Worm (Caenorhabditis elegans) whole organism, L4/young adult: ENCODE measurements around the gene F17E9.3.
"Not testable (repeated sequence)": the region's sequence is repeated elsewhere in the genome, so short reads cannot be mapped to it uniquely, and the experiment has no call there.

Experiments
- W03F9.2 ChIP-seq: fragments of 150-350 bp; optimal IDR thresholded peaks from 2 replicates; lab custom pipeline; 2014; ENCODE audit warnings: missing biosample characterization, missing genetic modification characterization
- dao-5 ChIP-seq: sonication (generic microtip); optimal IDR thresholded peaks from 2 replicates; lab custom pipeline; 2016; ENCODE audit warnings: missing genotype, missing genetic modification characterization, moderate library complexity, missing compliant biosample characterization
- him-1 ChIP-seq: sonication (generic microtip); optimal IDR thresholded peaks from 2 replicates; lab custom pipeline; 2016; ENCODE audit warnings: missing genotype, missing genetic modification reagents, missing genetic modification characterization, missing compliant biosample characterization

The F17E9.3 gene

DNA sequence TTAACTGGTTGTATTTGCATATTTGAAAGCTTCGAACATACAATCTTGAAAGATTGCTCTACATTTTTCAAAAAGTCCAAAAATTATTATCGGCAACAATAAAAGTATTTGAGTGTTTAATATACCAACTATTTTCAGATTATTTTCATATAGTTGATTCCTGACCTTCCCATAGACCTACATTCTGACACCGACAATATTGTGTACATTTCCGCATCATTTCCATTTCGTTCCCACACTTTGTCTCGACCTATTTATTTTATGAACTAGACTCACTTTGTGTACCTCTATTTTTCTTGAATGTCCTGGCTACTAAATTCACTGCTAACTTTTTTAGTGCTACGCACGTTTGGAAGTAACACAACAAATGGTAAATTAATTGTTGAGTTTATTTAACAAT, 12.3 kb upstream of the F17E9.3 start, which contains the start of gene lgc-5:
lgc-5 (plus strand) TSS at position 301 of the 400 bp plus-strand sequence.
- TF ChIP-seq dao-5 (tag; lab: Kevin White, UChicago) (no peak), W03F9.2 (tag; lab: Kevin White, UChicago) (no peak), him-1 (no peak)

DNA sequence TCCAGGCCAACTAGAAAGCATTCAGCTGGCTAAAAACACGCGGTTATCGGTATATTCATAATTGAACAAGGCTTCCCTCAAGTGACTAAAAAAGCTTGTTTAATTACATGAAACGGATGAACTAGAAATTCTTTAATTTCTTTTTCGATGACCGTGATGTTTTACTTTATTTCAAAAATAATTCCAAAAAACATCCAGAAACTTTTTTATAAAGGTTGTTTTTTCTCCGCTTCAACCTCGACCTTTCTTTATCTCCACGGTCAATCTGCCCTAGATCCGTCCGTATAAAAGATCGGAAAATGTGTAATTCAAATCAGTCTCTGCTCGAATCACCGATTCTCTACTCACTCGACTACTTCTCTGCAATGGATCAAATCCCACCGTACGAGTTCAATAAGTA, 9.2 kb upstream of the F17E9.3 start, which contains the start of gene F17E9.5:
F17E9.5 (plus strand) TSS at position 301 of the 400 bp plus-strand sequence.
- TF ChIP-seq him-1 (no peak), dao-5 (tag; lab: Kevin White, UChicago) (no peak), W03F9.2 (tag; lab: Kevin White, UChicago) (no peak)

ce11 chrIV:8347051-8347450, 7.6 kb upstream of the F17E9.3 start, which contains the start of the genes F17E9.18 and F17E9.15:
TSS of gene F17E9.18 (minus strand) at chrIV:8347151.
TSS of gene F17E9.15 (plus strand) at chrIV:8347418.
- TF ChIP-seq W03F9.2 (tag; lab: Kevin White, UChicago) (no peak), him-1 (no peak), dao-5 (tag; lab: Kevin White, UChicago) (no peak)

DNA sequence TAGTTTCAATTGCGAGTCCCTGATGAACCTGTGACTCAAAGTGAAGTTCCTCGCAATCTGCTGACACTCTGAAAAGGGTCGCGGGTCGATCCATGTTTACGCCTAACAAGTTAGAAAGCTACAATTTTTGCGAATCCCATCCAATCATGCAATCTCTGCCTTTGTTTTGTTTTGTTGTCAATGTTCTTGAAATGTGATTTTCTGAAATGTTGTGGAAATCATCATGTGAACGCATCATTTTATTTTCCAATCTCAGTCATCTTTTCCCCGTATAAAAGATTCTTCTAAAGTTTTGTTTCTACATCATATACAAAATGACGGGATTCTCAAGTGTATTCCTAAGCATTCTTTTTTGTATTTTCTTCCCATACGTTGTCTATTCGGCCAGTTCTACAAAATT, 6.6 kb upstream of the F17E9.3 start, which contains the start of gene F17E9.4:
F17E9.4 (plus strand) TSS at position 301 of the 400 bp plus-strand sequence.
- no peak for TF ChIP-seq dao-5 (tag; lab: Kevin White, UChicago)
- TF ChIP-seq W03F9.2 (tag; lab: Kevin White, UChicago), result no peak
- TF ChIP-seq him-1, result no peak

DNA sequence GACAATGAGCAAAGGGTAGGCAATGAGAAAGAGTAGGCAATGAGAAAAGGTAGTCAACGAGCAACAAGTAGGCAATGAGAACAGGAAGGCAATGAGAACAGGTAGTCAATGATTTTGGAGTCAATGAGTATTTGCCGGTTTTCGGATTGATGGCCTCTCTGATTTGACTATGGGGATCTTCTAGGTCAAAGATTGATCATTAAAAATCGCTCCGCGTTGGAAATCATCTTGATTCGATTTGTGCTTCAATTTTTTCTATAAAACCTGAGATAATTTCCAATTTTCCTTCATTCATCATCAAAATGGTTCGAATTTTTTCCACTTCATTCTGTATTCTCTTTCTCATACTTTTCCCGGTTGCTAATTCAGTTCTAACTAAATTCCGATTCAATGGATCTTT, 2.6 kb upstream of the F17E9.3 start, which contains the start of gene F17E9.16:
F17E9.16 (plus strand) TSS at position 301 of the 400 bp plus-strand sequence.
- TF ChIP-seq W03F9.2 (tag; lab: Kevin White, UChicago); him-1; dao-5 (tag; lab: Kevin White, UChicago): not testable (repeated sequence)

DNA sequence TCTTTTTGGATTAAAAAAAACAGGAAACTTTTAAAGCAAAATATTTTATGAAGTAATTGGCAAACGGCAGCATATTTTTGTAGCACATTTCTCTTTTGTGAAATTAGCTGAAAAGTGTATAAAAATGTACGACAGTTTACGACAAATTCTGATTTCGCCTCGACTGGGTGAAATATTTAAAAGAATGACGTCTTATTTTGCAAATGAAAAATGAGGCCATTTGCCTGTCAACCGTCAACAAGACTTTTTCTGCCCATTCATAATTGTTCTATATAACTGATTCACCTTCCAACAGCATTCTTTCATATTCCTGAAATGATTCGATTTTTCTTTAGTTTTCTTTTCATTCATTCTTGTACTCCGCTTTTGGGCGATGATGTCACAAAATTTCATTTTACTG, 920 bp downstream of the F17E9.3 start, which contains the start of the genes F17E9.2 and col-116:
F17E9.2 (plus strand) TSS at position 301 of the 400 bp plus-strand sequence.
col-116 (plus strand) TSS at position 315 of the 400 bp plus-strand sequence.
- no peak for TF ChIP-seq dao-5 (tag; lab: Kevin White, UChicago)
- no peak for TF ChIP-seq him-1
- no peak for TF ChIP-seq W03F9.2 (tag; lab: Kevin White, UChicago)

DNA sequence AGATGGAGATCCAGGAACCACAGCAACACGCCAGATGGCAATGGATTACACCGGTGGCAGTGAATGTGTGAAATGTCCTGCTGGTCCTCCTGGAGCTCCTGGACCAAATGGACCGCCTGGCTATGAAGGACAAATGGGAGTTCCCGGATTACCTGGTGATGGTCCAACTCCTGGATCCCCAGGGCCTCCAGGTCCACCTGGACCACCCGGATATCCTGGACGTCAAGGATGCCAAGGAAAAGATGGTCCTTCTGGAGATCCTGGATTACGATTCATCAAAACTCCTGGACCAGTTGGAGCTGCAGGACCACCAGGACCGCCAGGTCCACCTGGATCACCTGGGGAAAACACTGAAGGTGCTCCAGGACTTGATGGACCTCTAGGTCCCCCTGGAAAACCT, 2.6 kb downstream of the F17E9.3 start:
- no peak for TF ChIP-seq W03F9.2 (tag; lab: Kevin White, UChicago)
- no peak for TF ChIP-seq him-1
- no peak for TF ChIP-seq dao-5 (tag; lab: Kevin White, UChicago)

DNA sequence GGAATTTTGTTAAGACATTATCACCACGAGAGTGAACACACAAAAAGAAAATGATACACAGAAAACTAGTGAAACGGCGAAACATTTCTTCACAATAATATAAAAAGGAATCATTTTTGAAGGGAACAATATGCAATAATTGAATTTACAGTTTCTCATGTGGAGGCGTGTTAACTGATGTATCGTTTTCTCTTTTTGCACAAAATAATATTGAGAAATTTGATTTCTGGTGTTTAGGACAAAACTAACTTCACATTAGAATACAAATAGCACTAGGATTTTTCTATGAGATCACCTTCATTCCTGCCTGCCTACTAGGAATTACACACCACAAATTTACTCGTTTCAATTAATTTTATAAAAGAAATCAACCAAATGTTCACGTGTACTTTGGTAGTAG, 3.8 kb downstream of the F17E9.3 start, which contains the start of gene D2096.13:
D2096.13 (minus strand) TSS at position 101 of the 400 bp plus-strand sequence.
- TF ChIP-seq him-1 (no peak), W03F9.2 (tag; lab: Kevin White, UChicago) (no peak), dao-5 (tag; lab: Kevin White, UChicago) (no peak)

- TF ChIP-seq him-1 (no peak), dao-5 (tag; lab: Kevin White, UChicago) (no peak), W03F9.2 (tag; lab: Kevin White, UChicago) (no peak)
Observed at ce11 chrIV:8359716-8360407, 5.2 kb downstream of the F17E9.3 start, which contains the start of gene D2096.5. TSS of gene D2096.5 (minus strand) at chrIV:8359766.

ce11 chrIV:8360817-8361216, 6.1 kb downstream of the F17E9.3 start, which contains the start of gene sqv-1:
TSS of gene sqv-1 (plus strand) at chrIV:8361117.
- no peak for TF ChIP-seq him-1
- TF ChIP-seq dao-5 (tag; lab: Kevin White, UChicago), result no peak
- no peak for TF ChIP-seq W03F9.2 (tag; lab: Kevin White, UChicago)

DNA sequence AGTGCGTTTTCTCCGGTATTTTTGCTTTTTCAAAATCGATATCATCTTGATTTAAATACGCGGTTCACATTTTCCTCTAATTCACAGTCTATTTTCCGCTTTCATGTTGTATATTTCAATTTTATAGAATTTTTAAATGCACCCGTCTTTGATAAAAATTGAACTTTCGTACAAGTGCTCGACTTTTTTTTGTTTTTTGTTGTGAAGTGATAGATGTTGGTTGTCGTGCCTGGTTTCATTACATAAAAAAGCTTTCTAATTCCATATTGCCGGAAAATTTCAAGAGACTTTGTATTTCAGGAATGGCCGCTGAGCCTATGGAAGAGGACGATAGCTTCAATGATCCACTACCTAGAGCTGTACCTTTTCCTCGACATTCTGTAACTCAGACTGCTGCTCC, 8.5 kb downstream of the F17E9.3 start, which contains the start of gene D2096.12:
D2096.12 (plus strand) TSS at position 301 of the 400 bp plus-strand sequence.
- no peak for TF ChIP-seq W03F9.2 (tag; lab: Kevin White, UChicago)

ce11 chrIV:8366295-8366694, 11.6 kb downstream of the F17E9.3 start, which contains the start of gene aagr-1:
TSS of gene aagr-1 (plus strand) at chrIV:8366521.
- TF ChIP-seq dao-5 (tag; lab: Kevin White, UChicago), result no peak
- no peak for TF ChIP-seq W03F9.2 (tag; lab: Kevin White, UChicago)
- TF ChIP-seq him-1, result no peak

DNA sequence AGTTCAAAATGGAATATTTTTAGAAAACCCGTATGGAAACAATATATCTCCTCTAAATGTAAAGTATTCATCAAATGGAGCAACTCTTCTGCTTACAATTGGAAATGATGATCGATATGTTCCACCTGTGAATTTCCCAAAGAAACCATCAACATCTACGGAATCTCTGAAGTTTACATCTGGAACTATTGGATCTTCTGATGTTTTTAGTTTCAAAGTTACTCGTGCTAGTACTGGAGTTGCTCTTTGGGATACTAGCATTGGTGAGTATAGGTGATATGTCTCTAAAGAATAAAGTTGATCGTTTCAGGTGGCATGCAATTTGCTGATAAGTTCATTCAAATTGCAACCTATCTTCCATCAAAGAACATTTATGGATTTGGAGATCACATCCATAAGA, 13.2 kb downstream of the F17E9.3 start:
- TF ChIP-seq dao-5 (tag; lab: Kevin White, UChicago) (no peak), him-1 (no peak), W03F9.2 (tag; lab: Kevin White, UChicago) (no peak)

- TF ChIP-seq dao-5 (tag; lab: Kevin White, UChicago) (no peak), him-1 (no peak), W03F9.2 (tag; lab: Kevin White, UChicago) (no peak)
Observed at ce11 chrIV:8369135-8369534, 14.5 kb downstream of the F17E9.3 start, which contains the start of gene D2096.6. TSS of gene D2096.6 (minus strand) at chrIV:8369235.
